Worm (Caenorhabditis elegans) whole organism, young adult: ENCODE data around the gene F36A4.3.

Experiments
- B0019.2 ChIP-seq: fragments of 200-800 bp; sonication (Bioruptor generic); conservative IDR thresholded peaks from 2 replicates; pipeline ENCODE4 v1.3.6; 2022; ENCODE audit warnings: missing genetic modification reagents, missing genetic modification characterization, missing compliant biosample characterization
- C06A6.2 ChIP-seq: fragments of 200-800 bp; sonication (Bioruptor generic); conservative IDR thresholded peaks from 2 replicates; pipeline ENCODE4 v1.3.6; 2022; ENCODE audit warnings: missing genetic modification characterization, missing compliant biosample characterization
- F10E7.11 ChIP-seq: sonication (generic microtip); optimal IDR thresholded peaks from 2 replicates; lab custom pipeline; 2017; ENCODE audit warnings: mild to moderate bottlenecking, missing genetic modification characterization, moderate library complexity, missing compliant biosample characterization
- F33H1.4 ChIP-seq: fragments of 200-800 bp; sonication (Bioruptor generic); IDR thresholded peaks from 2 replicates; pipeline ENCODE4 v1.3.6; 2022; ENCODE audit warnings: missing genetic modification reagents, missing genetic modification characterization, missing compliant biosample characterization
- Y56A3A.18 ChIP-seq: fragments of 200-800 bp; sonication (Bioruptor generic); IDR thresholded peaks from 2 replicates; pipeline ENCODE4 v1.3.6; 2022; ENCODE audit warnings: missing genetic modification reagents, missing genetic modification characterization, missing compliant biosample characterization
- attf-3 ChIP-seq: fragments of 200-800 bp; sonication (Bioruptor generic); conservative IDR thresholded peaks from 2 replicates; pipeline ENCODE4 v1.3.6; 2022; ENCODE audit warnings: missing genetic modification reagents, missing genetic modification characterization, missing compliant biosample characterization
- bed-1 ChIP-seq: fragments of 200-800 bp; sonication (Bioruptor generic); IDR thresholded peaks from 2 replicates; pipeline ENCODE4 v1.3.6; 2022; ENCODE audit warnings: missing genetic modification reagents, missing genetic modification characterization, missing compliant biosample characterization
- cebp-1 ChIP-seq, 2 experiments: fragments of 200-800 bp in 1 of 2; sonication (Bioruptor generic) in 1 of 2; sonication (generic microtip) in 1 of 2; IDR thresholded peaks in 1 of 2; optimal IDR thresholded peaks in 1 of 2; 2 replicates each; pipeline versions ENCODE4 v1.3.6 to Lab custom; 2017 to 2022; ENCODE audit warnings: missing compliant biosample characterization in 2 of 2, missing genetic modification characterization in 2 of 2, mild to moderate bottlenecking in 1 of 2, missing genetic modification reagents in 1 of 2, moderate library complexity in 1 of 2
- cebp-2 ChIP-seq: fragments of 200-800 bp; sonication (Bioruptor generic); IDR thresholded peaks from 2 replicates; pipeline ENCODE4 v1.3.6; 2022; ENCODE audit warnings: missing genetic modification characterization, missing compliant biosample characterization
- ceh-100 ChIP-seq: fragments of 200-800 bp; sonication (Bioruptor generic); IDR thresholded peaks from 2 replicates; pipeline ENCODE4 v1.3.6; 2022; ENCODE audit warnings: missing genetic modification reagents, missing genetic modification characterization, missing compliant biosample characterization
- ceh-40 ChIP-seq: fragments of 200-800 bp; sonication (Bioruptor generic); IDR thresholded peaks from 2 replicates; pipeline ENCODE4 v1.3.6; 2022; ENCODE audit warnings: missing genetic modification characterization, missing compliant biosample characterization
- ceh-91 ChIP-seq: fragments of 200-800 bp; sonication (Bioruptor generic); IDR thresholded peaks from 2 replicates; pipeline ENCODE4 v1.3.6; 2022; ENCODE audit warnings: missing genetic modification reagents, missing genetic modification characterization, missing compliant biosample characterization
- dox-1 ChIP-seq: fragments of 200-800 bp; sonication (Bioruptor generic); IDR thresholded peaks from 2 replicates; pipeline ENCODE4 v1.3.6; 2022; ENCODE audit warnings: missing genetic modification reagents, missing genetic modification characterization, missing compliant biosample characterization
- efl-1 ChIP-seq: fragments of 150-350 bp; optimal IDR thresholded peaks from 2 replicates; lab custom pipeline; 2014; ENCODE audit warnings: missing biosample characterization, missing genetic modification reagents, missing genetic modification characterization
- egrh-3 ChIP-seq: fragments of 200-800 bp; sonication (Bioruptor generic); IDR thresholded peaks from 2 replicates; pipeline ENCODE4 v1.3.6; 2022; ENCODE audit warnings: missing genetic modification reagents, missing genetic modification characterization, missing compliant biosample characterization
- gei-17 ChIP-seq: fragments of 200-800 bp; sonication (Bioruptor generic); optimal IDR thresholded peaks from 2 replicates; lab custom pipeline; 2018; ENCODE audit warnings: mild to moderate bottlenecking, missing genetic modification characterization, missing compliant biosample characterization
- him-1 ChIP-seq: sonication (generic microtip); optimal IDR thresholded peaks from 2 replicates; lab custom pipeline; 2016; ENCODE audit warnings: missing genotype, missing genetic modification reagents, missing genetic modification characterization, missing compliant biosample characterization
- hlh-26 ChIP-seq: fragments of 200-800 bp; sonication (Bioruptor generic); conservative IDR thresholded peaks from 2 replicates; pipeline ENCODE4 v1.3.6; 2022; ENCODE audit warnings: missing genetic modification reagents, missing genetic modification characterization, missing compliant biosample characterization
- hmg-1.2 ChIP-seq: fragments of 200-800 bp; sonication (Bioruptor generic); IDR thresholded peaks from 2 replicates; pipeline ENCODE4 v1.3.6; 2022; ENCODE audit warnings: missing genetic modification reagents, missing genetic modification characterization, missing compliant biosample characterization
- hmg-20 ChIP-seq: fragments of 200-800 bp; sonication (Bioruptor generic); IDR thresholded peaks from 2 replicates; pipeline ENCODE4 v1.3.6; 2022; ENCODE audit warnings: missing genetic modification reagents, missing genetic modification characterization, missing compliant biosample characterization
- let-607 ChIP-seq, 2 experiments: fragments of 200-800 bp in 1 of 2; sonication (Bioruptor generic) in 1 of 2; sonication (generic microtip) in 1 of 2; optimal IDR thresholded peaks; 2 replicates each; lab custom pipeline; 2016 to 2018; ENCODE audit warnings: mild to moderate bottlenecking in 2 of 2, missing compliant biosample characterization in 2 of 2, missing genetic modification characterization in 2 of 2, moderate library complexity in 2 of 2, missing genotype in 1 of 2
- lin-26 ChIP-seq: fragments of 200-800 bp; sonication (Bioruptor generic); IDR thresholded peaks from 2 replicates; pipeline ENCODE4 v1.3.6; 2022; ENCODE audit warnings: missing genetic modification reagents, missing genetic modification characterization, missing compliant biosample characterization
- lin-54 ChIP-seq: fragments of 200-800 bp; sonication (Bioruptor generic); optimal IDR thresholded peaks from 2 replicates; lab custom pipeline; 2018; ENCODE audit warnings: mild to moderate bottlenecking, missing genetic modification characterization, missing compliant biosample characterization
- lsl-1 ChIP-seq: fragments of 200-800 bp; sonication (Bioruptor generic); optimal IDR thresholded peaks from 2 replicates; lab custom pipeline; 2018; ENCODE audit warnings: mild to moderate bottlenecking, missing genetic modification characterization, moderate library complexity, missing compliant biosample characterization
- madf-3 ChIP-seq: fragments of 200-800 bp; sonication (Bioruptor generic); IDR thresholded peaks from 2 replicates; pipeline ENCODE4 v1.3.6; 2022; ENCODE audit warnings: missing genetic modification reagents, missing genetic modification characterization, missing compliant biosample characterization
- mel-28 ChIP-seq: sonication (generic microtip); optimal IDR thresholded peaks from 2 replicates; lab custom pipeline; 2016; ENCODE audit warnings: borderline replicate concordance, mild to moderate bottlenecking, missing genetic modification characterization, missing compliant biosample characterization
- nhr-80 ChIP-seq: sonication (generic microtip); optimal IDR thresholded peaks from 2 replicates; lab custom pipeline; 2016; ENCODE audit warnings: missing genetic modification characterization, missing compliant biosample characterization
- pbrm-1 ChIP-seq: fragments of 200-800 bp; sonication (Bioruptor generic); IDR thresholded peaks from 2 replicates; pipeline ENCODE4 v1.3.6; 2022; ENCODE audit warnings: missing genetic modification reagents, missing genetic modification characterization, missing compliant biosample characterization
- pha-4 ChIP-seq: fragments of 150-350 bp; sonication (generic microtip); optimal IDR thresholded peaks from 2 replicates; lab custom pipeline; 2014; ENCODE audit warnings: missing biosample characterization, missing genetic modification reagents, missing genetic modification characterization
- snpc-1.1 ChIP-seq: sonication (generic microtip); optimal IDR thresholded peaks from 2 replicates; lab custom pipeline; 2017; ENCODE audit warnings: missing genetic modification characterization, mild to moderate bottlenecking, missing compliant biosample characterization, antibody characterized with exemption, moderate library complexity, missing genotype, missing genetic modification reagents; ENCODE audit not compliant: insufficient read depth
- sptf-2 ChIP-seq: fragments of 200-800 bp; sonication (Bioruptor generic); optimal IDR thresholded peaks from 2 replicates; lab custom pipeline; 2018; ENCODE audit warnings: mild to moderate bottlenecking, missing genetic modification characterization, missing compliant biosample characterization
- unc-130 ChIP-seq: sonication (generic microtip); optimal IDR thresholded peaks from 2 replicates; lab custom pipeline; 2016; ENCODE audit warnings: missing genetic modification reagents, missing genetic modification characterization, missing compliant biosample characterization
- zfh-2 ChIP-seq: fragments of 200-800 bp; sonication (Bioruptor generic); conservative IDR thresholded peaks from 2 replicates; pipeline ENCODE4 v1.3.6; 2022; ENCODE audit warnings: missing genetic modification reagents, missing genetic modification characterization, missing compliant biosample characterization
- ztf-3 ChIP-seq: fragments of 200-800 bp; sonication (Bioruptor generic); optimal IDR thresholded peaks from 2 replicates; lab custom pipeline; 2018; ENCODE audit warnings: mild to moderate bottlenecking, missing genetic modification characterization, missing compliant biosample characterization

The F36A4.3 gene

DNA sequence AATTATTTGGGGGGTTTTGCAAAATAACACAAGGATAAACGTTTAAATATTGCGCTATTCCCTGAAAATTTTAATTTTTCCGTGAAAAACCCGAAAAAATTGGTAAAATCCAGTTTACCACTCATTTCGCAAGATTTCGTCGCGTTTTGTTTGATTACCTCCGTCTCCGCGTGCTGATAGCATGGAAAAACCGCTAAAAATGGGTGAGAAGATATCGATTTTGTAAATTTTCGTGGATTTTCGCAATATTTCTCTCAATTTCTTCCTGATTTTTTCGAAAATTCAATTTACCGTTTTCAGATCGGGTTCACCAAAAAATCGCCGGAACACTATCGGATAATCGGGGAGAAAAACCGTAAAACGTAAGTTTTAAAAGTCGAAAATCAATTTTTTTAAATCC lies 21.6 kb upstream of the F36A4.3 start, which contains the start of gene ama-1:
TSS of gene ama-1 (plus strand) at position 301 of the 400 bp plus-strand sequence.
- no peak for TF ChIP-seq pha-4 (tag; lab: Kevin White, UChicago)
- no peak for TF ChIP-seq snpc-1.1 (tag; lab: Kevin White, UChicago)
- TF ChIP-seq cebp-1 (GFP tag; IDR thresholded peaks at IDR 0.05; lab: Robert Waterston, UW): no peak
- peak; percentile 72 for TF ChIP-seq cebp-1 (tag; optimal IDR thresholded peaks at IDR 0.05; lab: Kevin White, UChicago)
- peak; percentile 2 for TF ChIP-seq lsl-1 (GFP tag; lab: Kevin White, UChicago)
- TF ChIP-seq ceh-40 (GFP tag; lab: Robert Waterston, UW): no peak

- no peak for TF ChIP-seq let-607 (tag; optimal IDR thresholded peaks at IDR 0.05; lab: Kevin White, UChicago)
- no peak for TF ChIP-seq ztf-3 (GFP tag; lab: Kevin White, UChicago)
- no peak for TF ChIP-seq mel-28
- TF ChIP-seq attf-3 (GFP tag; lab: Robert Waterston, UW): no peak
- TF ChIP-seq pbrm-1 (GFP tag; lab: Robert Waterston, UW): no peak
- no peak for TF ChIP-seq cebp-2 (GFP tag; lab: Robert Waterston, UW)
- TF ChIP-seq bed-1: no peak
- no peak for TF ChIP-seq C06A6.2 (GFP tag; lab: Robert Waterston, UW)
- no peak for TF ChIP-seq hmg-1.2 (GFP tag; lab: Robert Waterston, UW)
- TF ChIP-seq lin-54 (GFP tag; lab: Kevin White, UChicago): no peak
- TF ChIP-seq egrh-3 (GFP tag; lab: Robert Waterston, UW): peak; percentile 54; the same call in 1 of the 2 replicates
- peak; percentile 16 for TF ChIP-seq sptf-2
- no peak for TF ChIP-seq madf-3
- TF ChIP-seq zfh-2 (GFP tag; lab: Robert Waterston, UW): peak; percentile 67
- TF ChIP-seq lin-26 (GFP tag; lab: Robert Waterston, UW): no peak
- TF ChIP-seq Y56A3A.18: no peak
- TF ChIP-seq ceh-91 (GFP tag; lab: Robert Waterston, UW): no peak
- TF ChIP-seq hlh-26 (GFP tag; lab: Robert Waterston, UW): no peak
- TF ChIP-seq hmg-20: no peak
- no peak for TF ChIP-seq F33H1.4 (GFP tag; lab: Robert Waterston, UW)
- TF ChIP-seq gei-17: no peak
- no peak for TF ChIP-seq unc-130
These were observed 14.3 kb upstream of the F36A4.3 start for ce11 chrIV:4254989-4255582.

DNA sequence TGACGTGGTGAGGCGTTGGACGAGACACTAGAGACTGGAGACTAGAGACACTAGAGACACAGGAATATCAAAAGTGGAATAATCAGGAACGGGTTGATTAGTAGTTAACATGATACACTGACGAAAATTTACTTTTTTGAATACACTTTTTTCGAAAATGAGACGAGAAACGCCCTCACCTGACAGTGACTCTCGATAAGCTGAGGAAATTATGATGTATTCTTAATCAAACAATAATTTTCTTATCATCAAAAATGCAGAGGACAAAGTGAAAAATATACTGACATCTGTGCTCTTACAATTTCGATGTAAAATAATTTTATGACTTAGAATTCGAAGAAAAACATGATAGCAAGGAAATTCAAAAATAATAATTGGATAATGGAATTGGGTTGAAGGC lies 10.0 kb upstream of the F36A4.3 start:
- 0 out of 2 replicates have a peak, but pooled peaks have one; percentile 40 for TF ChIP-seq dox-1 (GFP tag; lab: Robert Waterston, UW)
- TF ChIP-seq nhr-80 (tag; lab: Kevin White, UChicago): peak; percentile 45
- no peak for TF ChIP-seq him-1

- TF ChIP-seq B0019.2 (GFP tag; lab: Robert Waterston, UW) (no peak), F10E7.11 (no peak), efl-1 (GFP tag; lab: Kevin White, UChicago) (no peak), ceh-100 (no peak), ceh-40 (GFP tag; lab: Robert Waterston, UW) (no peak)
- TF ChIP-seq, all 124 proteins: peak for 0
These were observed 6.4 kb upstream of the F36A4.3 start, which contains the start of gene col-33 for ce11 chrIV:4262993-4263392. Gene col-33, plus strand, starts transcription at chrIV:4263293.
